Worm (Caenorhabditis elegans): ENCODE results near the gene Y59H11AR.4.
A peak's percentile ranks its signal among the peaks of the same experiment; 100 is the strongest.

- TF ChIP-seq nhr-237 (tag; optimal IDR thresholded peaks at IDR 0.05) = no peak
- TF ChIP-seq nhr-76 (tag; optimal IDR thresholded peaks at IDR 0.05) = no peak
- TF ChIP-seq ZK546.5 (tag; optimal IDR thresholded peaks at IDR 0.05) = no peak
- TF ChIP-seq dmd-6 (GFP tag; IDR thresholded peaks at IDR 0.05) = no peak
- TF ChIP-seq jun-1 (tag; optimal IDR thresholded peaks at IDR 0.05) = no peak
- TF ChIP-seq cey-2 (tag; optimal IDR thresholded peaks at IDR 0.05; ENCODE audit: borderline replicate concordance, insufficient read depth) = no peak
- TF ChIP-seq nhr-77 (tag; optimal IDR thresholded peaks at IDR 0.05) = peak; percentile 1
- TF ChIP-seq ama-1 (optimal IDR thresholded peaks at IDR 0.05) = no peak
- no peak for TF ChIP-seq lin-39 (tag; optimal IDR thresholded peaks at IDR 0.05)
Observed at ce11 chrIV:8585076-8586033, 15.2 kb downstream of the Y59H11AR.4 start, which contains the start of gene catp-7.

Data from whole organism, L4 larva.